Fruit fly (Drosophila melanogaster) whole organism, embryonic: ENCODE data around the gene CG9992.

ENCODE experiments used
- Atf6 ChIP-seq: fragments of 200-800 bp; sonication (Bioruptor generic); IDR thresholded peaks from 2 replicates; pipeline ENCODE4 v1.3.6; 2022; ENCODE audit warnings: missing biosample characterization, missing genetic modification characterization
- Blimp-1 ChIP-seq: fragments of 200-800 bp; sonication (Bioruptor generic); optimal IDR thresholded peaks from 3 replicates; lab custom pipeline; 2018; ENCODE audit warnings: missing biosample characterization, missing genetic modification characterization, mild to moderate bottlenecking, moderate library complexity, missing genetic modification reagents
- CG10274 ChIP-seq: fragments of 200-800 bp; sonication (Bioruptor generic); optimal IDR thresholded peaks from 3 replicates; lab custom pipeline; 2017; ENCODE audit warnings: missing biosample characterization, mild to moderate bottlenecking, missing genetic modification characterization
- CG10565 ChIP-seq: fragments of 200-800 bp; sonication (Bioruptor generic); optimal IDR thresholded peaks from 3 replicates; lab custom pipeline; 2016; ENCODE audit warnings: missing biosample characterization, mild to moderate bottlenecking, missing genetic modification characterization
- CG10654 ChIP-seq: fragments of 200-800 bp; sonication (Bioruptor generic); optimal IDR thresholded peaks from 2 replicates; lab custom pipeline; 2016; ENCODE audit warnings: missing biosample characterization, missing genetic modification characterization
- CG11695 ChIP-seq: fragments of 200-800 bp; sonication (Bioruptor generic); IDR thresholded peaks from 3 replicates; pipeline ENCODE4 v1.3.6; 2022; ENCODE audit warnings: missing biosample characterization, missing genetic modification characterization
- CG12236 ChIP-seq: fragments of 200-800 bp; sonication (Bioruptor generic); optimal IDR thresholded peaks from 2 replicates; lab custom pipeline; 2016; ENCODE audit warnings: missing biosample characterization, missing genetic modification characterization
- CG12659 ChIP-seq: fragments of 200-800 bp; sonication (Bioruptor generic); optimal IDR thresholded peaks from 3 replicates; lab custom pipeline; 2017; ENCODE audit warnings: mild to moderate bottlenecking, missing biosample characterization, missing genetic modification reagents, missing genetic modification characterization
- CG12942 ChIP-seq: fragments of 200-800 bp; sonication (Bioruptor generic); optimal IDR thresholded peaks from 3 replicates; lab custom pipeline; 2016; ENCODE audit warnings: missing biosample characterization, missing genetic modification characterization
- CG18262 ChIP-seq: fragments of 200-800 bp; optimal IDR thresholded peaks from 3 replicates; lab custom pipeline; 2019; ENCODE audit warnings: missing biosample characterization, mild to moderate bottlenecking, missing genetic modification characterization, moderate library complexity
- CG2199 ChIP-seq: fragments of 200-800 bp; sonication (Bioruptor generic); IDR thresholded peaks from 3 replicates; pipeline ENCODE4 v1.3.6; 2022; ENCODE audit warnings: missing biosample characterization, missing genetic modification characterization
- CG30020 ChIP-seq: fragments of 200-800 bp; optimal IDR thresholded peaks from 2 replicates; lab custom pipeline; 2019; ENCODE audit warnings: missing biosample characterization, mild to moderate bottlenecking, missing genetic modification characterization, moderate library complexity
- CG31365 ChIP-seq: fragments of 200-800 bp; sonication (Bioruptor generic); optimal IDR thresholded peaks from 2 replicates; lab custom pipeline; 2018; ENCODE audit warnings: missing biosample characterization, mild to moderate bottlenecking, missing genetic modification characterization
- CG32767 ChIP-seq: fragments of 200-800 bp; sonication (Bioruptor generic); IDR thresholded peaks from 2 replicates; pipeline ENCODE4 v1.3.6; 2022; ENCODE audit warnings: missing biosample characterization, missing genetic modification characterization
- CG42726 ChIP-seq: fragments of 200-800 bp; sonication (Bioruptor generic); IDR thresholded peaks from 2 replicates; pipeline ENCODE4 v1.3.6; 2022; ENCODE audit warnings: missing biosample characterization, missing genetic modification characterization; ENCODE audit not compliant: partially characterized antibody
- CG6175 ChIP-seq: fragments of 200-800 bp; sonication (Bioruptor generic); IDR thresholded peaks from 3 replicates; pipeline ENCODE4 v1.3.6; 2022; ENCODE audit warnings: missing biosample characterization, missing genetic modification characterization
- CG6854 ChIP-seq: fragments of 200-800 bp; sonication (Bioruptor generic); optimal IDR thresholded peaks from 3 replicates; lab custom pipeline; 2017; ENCODE audit warnings: missing biosample characterization, mild to moderate bottlenecking, missing genetic modification characterization
- CG9797 ChIP-seq: fragments of 200-800 bp; sonication (Bioruptor generic); optimal IDR thresholded peaks from 3 replicates; lab custom pipeline; 2018; ENCODE audit warnings: missing biosample characterization, mild to moderate bottlenecking, missing genetic modification characterization
- Dip2 ChIP-seq: fragments of 200-800 bp; sonication (Bioruptor generic); IDR thresholded peaks from 2 replicates; pipeline ENCODE4 v1.3.6; 2022; ENCODE audit warnings: missing biosample characterization, missing genetic modification characterization
- Drgx ChIP-seq: fragments of 200-800 bp; sonication (Bioruptor generic); IDR thresholded peaks from 2 replicates; pipeline ENCODE4 v1.3.6; 2022; ENCODE audit warnings: missing biosample characterization, missing genetic modification characterization
- Elba2 ChIP-seq: fragments of 200-800 bp; sonication (Bioruptor generic); optimal IDR thresholded peaks from 3 replicates; lab custom pipeline; 2016; ENCODE audit warnings: missing biosample characterization, missing genetic modification characterization
- Fer2 ChIP-seq: fragments of 200-800 bp; sonication (Bioruptor generic); optimal IDR thresholded peaks from 2 replicates; lab custom pipeline; 2018; ENCODE audit warnings: missing biosample characterization, mild to moderate bottlenecking, missing genetic modification characterization, moderate library complexity
- Gsc ChIP-seq: fragments of 200-800 bp; sonication (Bioruptor generic); IDR thresholded peaks from 2 replicates; pipeline ENCODE4 v1.3.6; 2022; ENCODE audit warnings: missing biosample characterization, missing genetic modification characterization
- Mad ChIP-seq: fragments of 200-800 bp; sonication (Bioruptor generic); optimal IDR thresholded peaks from 2 replicates; lab custom pipeline; 2016; ENCODE audit warnings: missing biosample characterization, missing genetic modification characterization
- Max ChIP-seq: fragments of 200-800 bp; sonication (Bioruptor generic); optimal IDR thresholded peaks from 2 replicates; lab custom pipeline; 2016; ENCODE audit warnings: missing biosample characterization, mild to moderate bottlenecking, missing genetic modification characterization
- Med ChIP-seq: fragments of 200-800 bp; sonication (Bioruptor generic); peaks from one replicate; lab custom pipeline; 2016; ENCODE audit warnings: missing biosample characterization, missing genetic modification characterization, mild to moderate bottlenecking, inconsistent platforms, moderate library complexity
- Nf-YB ChIP-seq: fragments of 200-800 bp; sonication (Bioruptor generic); optimal IDR thresholded peaks from 3 replicates; lab custom pipeline; 2019; ENCODE audit warnings: missing biosample characterization, mild to moderate bottlenecking, missing genetic modification characterization, moderate library complexity
- Stat92E ChIP-seq, 3 experiments: fragments of >200 bp in 2 of 3; fragments of 200-800 bp in 1 of 3; sonication (Bioruptor generic) in 1 of 3; optimal IDR thresholded peaks; 2 replicates each; lab custom pipeline; 2017 to 2019; ENCODE audit warnings: missing biosample characterization in 3 of 3, missing genetic modification characterization in 3 of 3, mild to moderate bottlenecking in 1 of 3, moderate library complexity in 1 of 3
- aop ChIP-seq: fragments of 200-800 bp; sonication (Bioruptor generic); IDR thresholded peaks from 2 replicates; pipeline ENCODE4 v1.3.6; 2022; ENCODE audit warnings: missing biosample characterization, missing genetic modification characterization
- chinmo ChIP-seq: fragments of 200-800 bp; sonication (Bioruptor generic); IDR thresholded peaks from 4 replicates; pipeline ENCODE4 v1.3.6; 2022; ENCODE audit warnings: missing biosample characterization, missing genetic modification characterization; ENCODE audit not compliant: partially characterized antibody
- corto ChIP-seq: fragments of 200-800 bp; sonication (Bioruptor generic); optimal IDR thresholded peaks from 2 replicates; lab custom pipeline; 2016; ENCODE audit warnings: missing biosample characterization, mild to moderate bottlenecking, missing genetic modification characterization, moderate library complexity
- croc ChIP-seq: fragments of 200-800 bp; sonication (Bioruptor generic); conservative IDR thresholded peaks from 3 replicates; pipeline ENCODE4 v1.3.6; 2022; ENCODE audit warnings: missing biosample characterization, missing genetic modification characterization
- insv ChIP-seq, 2 experiments: fragments of 200-800 bp; sonication (Bioruptor generic); optimal IDR thresholded peaks; 3 replicates each; lab custom pipeline; 2016 to 2018; ENCODE audit warnings: missing biosample characterization in 2 of 2, missing genetic modification characterization in 2 of 2
- nom ChIP-seq: fragments of 200-800 bp; sonication (Bioruptor generic); optimal IDR thresholded peaks from 2 replicates; lab custom pipeline; 2017; ENCODE audit warnings: missing biosample characterization, missing genetic modification characterization, mild to moderate bottlenecking, moderate library complexity, missing genetic modification reagents
- otp ChIP-seq: fragments of 200-800 bp; sonication (Bioruptor generic); IDR thresholded peaks from 3 replicates; pipeline ENCODE4, ENCODE4 v1.3.6; 2022; ENCODE audit warnings: missing biosample characterization, missing genetic modification characterization
- pan ChIP-seq, 4 experiments: fragments of >200 bp in 3 of 4; fragments of 200-800 bp in 1 of 4; sonication (Bioruptor generic) in 1 of 4; optimal IDR thresholded peaks in 3 of 4; IDR thresholded peaks in 1 of 4; 2 replicates each; pipeline versions ENCODE4 v1.3.6 to Lab custom; 2017 to 2022; ENCODE audit warnings: missing biosample characterization in 2 of 4, missing genetic modification characterization in 2 of 4, mixed read lengths in 1 of 4
- pros ChIP-seq: fragments of 200-800 bp; sonication (Bioruptor generic); optimal IDR thresholded peaks from 3 replicates; lab custom pipeline; 2019; ENCODE audit warnings: missing biosample characterization, mild to moderate bottlenecking, missing genetic modification characterization, moderate library complexity
- row ChIP-seq: fragments of 200-800 bp; sonication (Bioruptor generic); IDR thresholded peaks from 3 replicates; pipeline ENCODE4 v1.3.6; 2022; ENCODE audit warnings: missing biosample characterization, missing genetic modification characterization
- vvl ChIP-seq: fragments of 200-800 bp; sonication (Bioruptor generic); IDR thresholded peaks from 2 replicates; pipeline ENCODE4 v1.3.6; 2022; ENCODE audit warnings: missing biosample characterization, missing genetic modification characterization
- z ChIP-seq: fragments of 200-800 bp; sonication (Bioruptor generic); IDR thresholded peaks from 3 replicates; pipeline ENCODE4 v1.3.6; 2022; ENCODE audit warnings: missing biosample characterization, missing genetic modification characterization

CG9992 gene

DNA sequence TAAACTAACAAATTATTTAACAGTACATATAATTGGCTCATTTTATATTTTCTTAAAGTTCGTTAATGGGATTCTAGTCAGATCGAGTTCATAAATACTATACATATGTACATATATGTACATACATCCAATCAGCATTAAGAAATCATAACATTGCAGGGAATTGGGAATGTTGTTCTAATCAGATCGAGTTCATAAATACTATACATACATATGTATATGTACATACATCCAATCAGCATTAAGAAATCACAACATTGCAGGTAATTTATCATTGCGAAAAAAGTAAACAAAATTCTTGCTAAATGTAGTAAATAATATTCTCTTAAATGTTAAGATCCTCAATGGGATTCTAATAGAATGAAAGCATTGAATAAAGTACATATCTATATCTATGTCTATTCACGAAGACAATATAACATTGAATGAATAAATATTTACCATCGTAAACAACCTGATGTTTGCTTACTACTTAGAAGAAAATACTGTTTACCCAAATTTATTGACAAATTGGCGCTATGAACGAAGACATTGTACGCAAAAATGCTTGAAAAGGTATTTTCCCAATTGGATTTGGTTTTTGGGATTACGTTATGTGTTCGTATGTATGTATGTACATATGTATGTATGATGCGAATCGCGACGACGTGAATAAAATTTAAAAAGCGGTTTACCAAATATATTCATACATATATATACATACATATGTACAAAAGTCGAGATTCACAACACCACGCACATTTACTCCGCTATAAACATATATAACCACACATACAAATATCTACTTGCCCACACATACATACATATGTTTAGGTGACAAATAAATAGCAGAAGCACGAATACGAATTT is 817 bp downstream of the CG9992 start (continued):
- peak; percentile 76 for TF ChIP-seq CG6854 (GFP tag; lab: Kevin White, UChicago)
- no peak for TF ChIP-seq Blimp-1
- TF ChIP-seq otp = peak; percentile 85
- peak; percentile 47 for TF ChIP-seq CG12942 (GFP tag; lab: Kevin White, UChicago)
- no peak for TF ChIP-seq Gsc (GFP tag; lab: Robert Waterston, UW)
- peak; percentile 85 for TF ChIP-seq Fer2 (tag; lab: Kevin White, UChicago)
- peak; percentile 38 for TF ChIP-seq pros (GFP tag; lab: Kevin White, UChicago)
- no peak for TF ChIP-seq z (GFP tag; lab: Robert Waterston, UW)
- TF ChIP-seq corto (GFP tag; lab: Kevin White, UChicago) = no peak
- no peak for TF ChIP-seq croc (GFP tag; lab: Robert Waterston, UW)
- peak; percentile 47 for TF ChIP-seq CG12236 (GFP tag; lab: Kevin White, UChicago)
- peak; percentile 59 for TF ChIP-seq CG10654
- peak; percentile 42 to 97 for TF ChIP-seq insv (GFP tag; optimal IDR thresholded peaks at IDR 0.05; lab: Kevin White, UChicago)
- no peak for TF ChIP-seq CG42726 (GFP tag; lab: Robert Waterston, UW)
- peak; percentile 79 for TF ChIP-seq CG12659 (GFP tag; lab: Kevin White, UChicago)
- no peak for TF ChIP-seq pan (optimal IDR thresholded peaks at IDR 0.05; lab: Kevin White, UChicago)
- TF ChIP-seq pan (GFP tag; optimal IDR thresholded peaks at IDR 0.05 in 1 of 2, IDR thresholded peaks at IDR 0.05 in 1 of 2) = peak in 1 of 2 experiments; percentile 32
- no peak for TF ChIP-seq Mad (GFP tag; lab: Kevin White, UChicago)
- TF ChIP-seq Max (GFP tag; lab: Kevin White, UChicago) = peak; percentile 70
- TF ChIP-seq CG6175 = no peak
- peak; percentile 92 for TF ChIP-seq Atf6
- peak; percentile 80 for TF ChIP-seq CG11695
- peak; percentile 62 for TF ChIP-seq CG18262 (tag; lab: Kevin White, UChicago)
- no peak for TF ChIP-seq Dip2
- TF ChIP-seq CG10565 (GFP tag; lab: Kevin White, UChicago) = no peak
- no peak for TF ChIP-seq aop (GFP tag; lab: Robert Waterston, UW)
- peak; percentile 84 for TF ChIP-seq CG31365 (tag; lab: Kevin White, UChicago)
- peak; percentile 6 for TF ChIP-seq CG10274 (GFP tag; lab: Kevin White, UChicago)
- no peak for TF ChIP-seq CG9797

DNA sequence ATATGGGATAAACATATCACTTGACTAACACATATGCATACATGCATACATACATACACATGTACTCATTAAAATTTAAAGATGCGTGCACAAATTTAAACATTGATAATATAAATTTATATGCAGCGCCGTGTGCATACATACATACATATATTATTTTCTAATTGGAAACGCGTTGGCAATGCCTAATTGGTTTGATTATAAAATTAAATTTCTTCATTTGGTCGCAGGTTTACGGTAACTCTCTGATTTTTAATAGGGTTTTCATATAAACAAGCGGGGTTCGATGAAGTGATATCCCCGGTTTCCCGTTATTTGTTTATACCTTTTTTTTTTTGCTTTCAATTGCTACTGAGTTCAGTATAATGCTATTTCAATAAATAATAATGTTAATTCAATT is 10.6 kb downstream of the CG9992 start:
- TF ChIP-seq insv (GFP tag; optimal IDR thresholded peaks at IDR 0.05; lab: Kevin White, UChicago) (peak in 1 of 2 experiments; percentile 40), otp (no peak), Elba2 (peak; percentile 53), vvl (GFP tag; lab: Robert Waterston, UW) (peak; percentile 39; the same call in 1 of the 2 replicates)

dm6 chrX:16373541-16373940 is 11.2 kb downstream of the CG9992 start:
- TF ChIP-seq chinmo = 0 out of 4 replicates have a peak, but pooled peaks have one; percentile 33
- peak; percentile 67 for TF ChIP-seq Drgx (GFP tag; lab: Robert Waterston, UW)
- 0 out of 2 replicates have a peak, but pooled peaks have one; percentile 27 for TF ChIP-seq CG32767 (GFP tag; lab: Robert Waterston, UW)
- 0 out of 3 replicates have a peak, but pooled peaks have one; percentile 12 for TF ChIP-seq row (GFP tag; lab: Robert Waterston, UW)
- peak; percentile 67 for TF ChIP-seq Med (GFP tag; lab: Kevin White, UChicago)
- TF ChIP-seq CG30020 (tag; lab: Kevin White, UChicago) = peak; percentile 41
- peak; percentile 78; the same call in 1 of the 3 replicates for TF ChIP-seq CG2199 (GFP tag; lab: Robert Waterston, UW)
- no peak for TF ChIP-seq Nf-YB (GFP tag; lab: Kevin White, UChicago)
- TF ChIP-seq nom (GFP tag; lab: Kevin White, UChicago) = peak; percentile 52
- TF ChIP-seq Stat92E (GFP tag; optimal IDR thresholded peaks at IDR 0.05; lab: Kevin White, UChicago) = no peak
